Worm (Caenorhabditis elegans) whole organism, L1 larva: Measurements from ENCODE around the gene T20G5.8.

ENCODE experiments used
- aly-2 ChIP-seq: fragments of 150-350 bp; optimal IDR thresholded peaks from 2 replicates; lab custom pipeline; 2014; ENCODE audit warnings: missing biosample characterization, missing genetic modification characterization
- blmp-1 ChIP-seq: fragments of 150-350 bp; optimal IDR thresholded peaks from 2 replicates; lab custom pipeline; 2014; ENCODE audit warnings: missing biosample characterization, missing genetic modification characterization
- hlh-4 ChIP-seq: sonication (generic microtip); optimal IDR thresholded peaks from 2 replicates; lab custom pipeline; 2016; ENCODE audit warnings: mild to moderate bottlenecking, missing genetic modification characterization, missing compliant biosample characterization
- lsy-2 ChIP-seq, 2 experiments: fragments of 150-350 bp; optimal IDR thresholded peaks; 2 replicates each; lab custom pipeline; 2014; ENCODE audit warnings: missing biosample characterization in 2 of 2, missing genetic modification characterization in 2 of 2
- tbx-2 ChIP-seq: sonication (generic microtip); optimal IDR thresholded peaks from 2 replicates; lab custom pipeline; 2016; ENCODE audit warnings: missing genetic modification characterization, missing compliant biosample characterization

DNA sequence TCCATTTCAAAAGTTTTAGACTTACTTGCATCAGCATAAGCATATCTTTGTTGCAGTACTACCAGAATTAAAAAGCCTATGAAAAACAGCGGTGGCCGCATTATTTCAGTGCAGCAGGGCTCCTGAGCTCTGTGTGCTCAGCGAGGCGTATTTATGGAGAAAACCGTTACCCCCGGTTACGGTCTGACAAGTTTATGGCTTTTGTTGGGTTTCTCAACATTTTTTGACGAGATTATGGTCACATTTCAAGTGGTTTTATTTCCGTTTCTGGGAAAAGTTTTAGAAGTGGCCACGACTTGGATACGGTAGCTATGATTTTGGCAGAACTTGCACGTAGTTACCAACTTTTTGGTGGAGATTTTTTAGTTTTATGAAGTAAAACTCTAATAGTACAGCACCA is 34.8 kb downstream of the T20G5.8 start, which contains the start of gene paml-1:
- TF ChIP-seq aly-2 (no peak), lsy-2 (tag; optimal IDR thresholded peaks at IDR 0.05; lab: Kevin White, UChicago) (no peak), blmp-1 (no peak), hlh-4 (tag; lab: Kevin White, UChicago) (no peak), tbx-2 (tag; lab: Kevin White, UChicago) (no peak)
